Fruit fly (Drosophila melanogaster) whole organism, pupa: Measurements from ENCODE around the gene CG13634.

Experiments
- CG10348 ChIP-seq: fragments of 200-800 bp; sonication (Bioruptor generic); IDR thresholded peaks from 2 replicates; pipeline ENCODE4 v1.3.6; 2022; ENCODE audit warnings: missing biosample characterization, missing genetic modification characterization
- CG12605 ChIP-seq: fragments of 200-800 bp; sonication (Bioruptor generic); IDR thresholded peaks from 2 replicates; pipeline ENCODE4 v1.3.6; 2022; ENCODE audit warnings: missing biosample characterization, missing genetic modification characterization
- CG13204 ChIP-seq: fragments of 200-800 bp; sonication (Bioruptor generic); optimal IDR thresholded peaks from 2 replicates; lab custom pipeline; 2018; ENCODE audit warnings: missing biosample characterization, mild to moderate bottlenecking, missing genetic modification characterization, moderate library complexity
- CG32121 ChIP-seq: fragments of 200-800 bp; sonication (Bioruptor generic); IDR thresholded peaks from 2 replicates; pipeline ENCODE4 v1.3.6; 2022; ENCODE audit warnings: missing biosample characterization, missing genetic modification characterization
- CG34367 ChIP-seq: fragments of 200-800 bp; sonication (Bioruptor generic); optimal IDR thresholded peaks from 2 replicates; lab custom pipeline; 2018; ENCODE audit warnings: missing biosample characterization, mild to moderate bottlenecking, missing genetic modification characterization
- CG8159 ChIP-seq: fragments of 200-800 bp; sonication (Bioruptor generic); optimal IDR thresholded peaks from 3 replicates; lab custom pipeline; 2018; ENCODE audit warnings: missing biosample characterization, mild to moderate bottlenecking, missing genetic modification characterization, moderate library complexity
- CG9948 ChIP-seq: fragments of 200-800 bp; sonication (Bioruptor generic); optimal IDR thresholded peaks from 2 replicates; lab custom pipeline; 2018; ENCODE audit warnings: missing biosample characterization, mild to moderate bottlenecking, missing genetic modification characterization, moderate library complexity
- EcR ChIP-seq: fragments of 200-800 bp; sonication (Bioruptor generic); optimal IDR thresholded peaks from 3 replicates; lab custom pipeline; 2019; ENCODE audit warnings: missing biosample characterization, missing genetic modification characterization, mild to moderate bottlenecking, moderate library complexity, missing genetic modification reagents
- Ets98B ChIP-seq: fragments of 200-800 bp; sonication (Bioruptor generic); IDR thresholded peaks from 2 replicates; pipeline ENCODE4 v1.3.6; 2022; ENCODE audit warnings: missing biosample characterization, missing genetic modification characterization
- fd96Ca ChIP-seq: fragments of 200-800 bp; sonication (Bioruptor generic); IDR thresholded peaks from 3 replicates; pipeline ENCODE4 v1.3.6; 2022; ENCODE audit warnings: missing biosample characterization, missing genetic modification characterization
- gl ChIP-seq: fragments of 200-800 bp; sonication (Bioruptor generic); optimal IDR thresholded peaks from 2 replicates; lab custom pipeline; 2018; ENCODE audit warnings: missing biosample characterization, mild to moderate bottlenecking, missing genetic modification characterization
- rn ChIP-seq: fragments of 200-800 bp; sonication (Bioruptor generic); IDR thresholded peaks from 2 replicates; pipeline ENCODE4 v1.3.6; 2022; ENCODE audit warnings: missing biosample characterization, missing genetic modification characterization

- TF ChIP-seq CG32121 (GFP tag; lab: Robert Waterston, UW) (no peak; the same call in 1 of the 2 replicates), CG10348 (no peak), CG12605 (GFP tag; lab: Robert Waterston, UW) (no peak; the same call in 1 of the 2 replicates), EcR (no peak), CG34367 (tag; lab: Kevin White, UChicago) (no peak), gl (tag; lab: Kevin White, UChicago) (no peak), CG8159 (tag; lab: Kevin White, UChicago) (no peak), rn (GFP tag; lab: Robert Waterston, UW) (peak; percentile 31; the same call in 1 of the 2 replicates), CG13204 (GFP tag; lab: Kevin White, UChicago) (no peak), Ets98B (GFP tag; lab: Robert Waterston, UW) (no peak), fd96Ca (GFP tag; lab: Robert Waterston, UW) (no peak), CG9948 (tag; lab: Kevin White, UChicago) (no peak)
Measured at dm6 chr3R:24773422-24773821, 16.5 kb downstream of the CG13634 start.
